Fruit fly (Drosophila melanogaster) whole organism, embryonic: ENCODE data around the gene Wsck.

Source experiments
- ATbp ChIP-seq: fragments of 200-800 bp; sonication (Bioruptor generic); optimal IDR thresholded peaks from 2 replicates; lab custom pipeline; 2017; ENCODE audit warnings: missing biosample characterization, mild to moderate bottlenecking, missing genetic modification characterization, missing genetic modification reagents
- Bdp1 ChIP-seq: fragments of 200-800 bp; sonication (Bioruptor generic); optimal IDR thresholded peaks from 3 replicates; lab custom pipeline; 2016; ENCODE audit warnings: missing biosample characterization, missing genetic modification characterization
- BtbVII ChIP-seq: fragments of 200-800 bp; sonication (Bioruptor generic); optimal IDR thresholded peaks from 3 replicates; lab custom pipeline; 2017; ENCODE audit warnings: missing biosample characterization, mild to moderate bottlenecking, missing genetic modification characterization
- CG10274 ChIP-seq: fragments of 200-800 bp; sonication (Bioruptor generic); optimal IDR thresholded peaks from 3 replicates; lab custom pipeline; 2017; ENCODE audit warnings: missing biosample characterization, mild to moderate bottlenecking, missing genetic modification characterization
- CG10431 ChIP-seq: fragments of 200-800 bp; sonication (Bioruptor generic); optimal IDR thresholded peaks from 3 replicates; lab custom pipeline; 2018; ENCODE audit warnings: missing biosample characterization, mild to moderate bottlenecking, missing genetic modification characterization
- CG10959 ChIP-seq: fragments of 200-800 bp; sonication (Bioruptor generic); IDR thresholded peaks from 2 replicates; pipeline ENCODE4 v1.3.6; 2022; ENCODE audit warnings: missing biosample characterization, missing genetic modification characterization
- CG11247 ChIP-seq: fragments of 200-800 bp; sonication (Bioruptor generic); IDR thresholded peaks from 2 replicates; pipeline ENCODE4 v1.3.6; 2022; ENCODE audit warnings: missing biosample characterization, missing genetic modification characterization
- CG12071 ChIP-seq: fragments of 200-800 bp; sonication (Bioruptor generic); optimal IDR thresholded peaks from 3 replicates; lab custom pipeline; 2018; ENCODE audit warnings: missing biosample characterization, mild to moderate bottlenecking, missing genetic modification characterization
- CG12299 ChIP-seq: fragments of 200-800 bp; sonication (Bioruptor generic); optimal IDR thresholded peaks from 2 replicates; lab custom pipeline; 2018; ENCODE audit warnings: missing biosample characterization, mild to moderate bottlenecking, missing genetic modification characterization
- CG12659 ChIP-seq: fragments of 200-800 bp; sonication (Bioruptor generic); optimal IDR thresholded peaks from 3 replicates; lab custom pipeline; 2017; ENCODE audit warnings: mild to moderate bottlenecking, missing biosample characterization, missing genetic modification reagents, missing genetic modification characterization
- CG12942 ChIP-seq: fragments of 200-800 bp; sonication (Bioruptor generic); optimal IDR thresholded peaks from 3 replicates; lab custom pipeline; 2016; ENCODE audit warnings: missing biosample characterization, missing genetic modification characterization
- CG16863 ChIP-seq: fragments of 200-800 bp; sonication (Bioruptor generic); optimal IDR thresholded peaks from 3 replicates; lab custom pipeline; 2016; ENCODE audit warnings: missing biosample characterization, missing genetic modification characterization
- CG2202 ChIP-seq: fragments of 200-800 bp; sonication (Bioruptor generic); optimal IDR thresholded peaks from 2 replicates; lab custom pipeline; 2018; ENCODE audit warnings: missing biosample characterization, mild to moderate bottlenecking, missing genetic modification characterization
- CG30020 ChIP-seq: fragments of 200-800 bp; optimal IDR thresholded peaks from 2 replicates; lab custom pipeline; 2019; ENCODE audit warnings: missing biosample characterization, mild to moderate bottlenecking, missing genetic modification characterization, moderate library complexity
- CG3163 ChIP-seq: fragments of 200-800 bp; sonication (Bioruptor generic); optimal IDR thresholded peaks from 3 replicates; lab custom pipeline; 2016; ENCODE audit warnings: missing biosample characterization, missing genetic modification characterization
- CG32772 ChIP-seq: fragments of 200-800 bp; sonication (Bioruptor generic); IDR thresholded peaks from 2 replicates; pipeline ENCODE4 v1.3.6; 2022; ENCODE audit warnings: missing biosample characterization, missing genetic modification characterization
- CG4404 ChIP-seq: fragments of 200-800 bp; sonication (Bioruptor generic); IDR thresholded peaks from 2 replicates; pipeline ENCODE4 v1.3.6; 2022; ENCODE audit warnings: missing biosample characterization, missing genetic modification characterization
- CG4854 ChIP-seq: fragments of 200-800 bp; sonication (Bioruptor generic); optimal IDR thresholded peaks from 2 replicates; lab custom pipeline; 2016; ENCODE audit warnings: missing biosample characterization, missing genetic modification characterization, inconsistent platforms
- CG5953 ChIP-seq: fragments of 200-800 bp; sonication (Bioruptor generic); IDR thresholded peaks from 2 replicates; pipeline ENCODE4 v1.3.6; 2022; ENCODE audit warnings: missing biosample characterization, missing genetic modification characterization
- CG7928 ChIP-seq: fragments of 200-800 bp; sonication (Bioruptor generic); optimal IDR thresholded peaks from 2 replicates; lab custom pipeline; 2017; ENCODE audit warnings: missing biosample characterization, mild to moderate bottlenecking, missing genetic modification characterization
- CG7987 ChIP-seq: fragments of 200-800 bp; sonication (Bioruptor generic); optimal IDR thresholded peaks from 2 replicates; lab custom pipeline; 2018; ENCODE audit warnings: missing biosample characterization, mild to moderate bottlenecking, missing genetic modification characterization, moderate library complexity
- CG8290 ChIP-seq, 3 experiments: fragments of 200-800 bp; sonication (Bioruptor generic); optimal IDR thresholded peaks; 2 replicates each; lab custom pipeline; 2016 to 2019; ENCODE audit warnings: missing biosample characterization in 3 of 3, missing genetic modification characterization in 3 of 3, mild to moderate bottlenecking in 2 of 3, moderate library complexity in 1 of 3
- Dbx ChIP-seq: fragments of 200-800 bp; sonication (Bioruptor generic); IDR thresholded peaks from 3 replicates; pipeline ENCODE4 v1.3.6; 2022; ENCODE audit warnings: missing biosample characterization, missing genetic modification characterization
- Doc3 ChIP-seq: fragments of 200-800 bp; sonication (Bioruptor generic); IDR thresholded peaks from 3 replicates; pipeline ENCODE4 v1.3.6; 2022; ENCODE audit warnings: missing biosample characterization, missing genetic modification characterization; ENCODE audit not compliant: partially characterized antibody
- Dref ChIP-seq: fragments of 200-800 bp; sonication (Bioruptor generic); IDR thresholded peaks from 2 replicates; pipeline ENCODE4 v1.3.6; 2022; ENCODE audit warnings: missing biosample characterization, missing genetic modification characterization
- Ets65A ChIP-seq: fragments of 200-800 bp; sonication (Bioruptor generic); peaks from one replicate; lab custom pipeline; 2016; ENCODE audit warnings: missing biosample characterization, missing genetic modification characterization
- Fer3 ChIP-seq: fragments of 200-800 bp; sonication (Bioruptor generic); optimal IDR thresholded peaks from 2 replicates; lab custom pipeline; 2018; ENCODE audit warnings: missing biosample characterization, mild to moderate bottlenecking, missing genetic modification characterization, moderate library complexity
- GATAe ChIP-seq: fragments of 200-800 bp; sonication (Bioruptor generic); conservative IDR thresholded peaks from 2 replicates; pipeline ENCODE4 v1.3.6; 2022; ENCODE audit warnings: missing biosample characterization, missing genetic modification characterization
- Lhr ChIP-seq: fragments of 200-800 bp; sonication (Bioruptor generic); optimal IDR thresholded peaks from 3 replicates; lab custom pipeline; 2017; ENCODE audit warnings: mild to moderate bottlenecking, missing biosample characterization, missing genetic modification reagents, missing genetic modification characterization
- Lpt ChIP-seq: fragments of >200 bp; optimal IDR thresholded peaks from 2 replicates; lab custom pipeline; 2018; ENCODE audit warnings: missing biosample characterization, missing genetic modification characterization
- Myb ChIP-seq: fragments of 200-800 bp; sonication (Bioruptor generic); optimal IDR thresholded peaks from 2 replicates; lab custom pipeline; 2016; ENCODE audit warnings: missing biosample characterization, missing genetic modification characterization
- Pdp1 ChIP-seq, 2 experiments: fragments of 200-800 bp; sonication (Bioruptor generic); optimal IDR thresholded peaks; 3 replicates each; lab custom pipeline; 2016; ENCODE audit warnings: missing biosample characterization in 2 of 2, missing genetic modification characterization in 2 of 2, mild to moderate bottlenecking in 1 of 2, moderate library complexity in 1 of 2
- Sin3A ChIP-seq: fragments of >200 bp; optimal IDR thresholded peaks from 2 replicates; lab custom pipeline; 2018
- Sox100B ChIP-seq: fragments of 200-800 bp; sonication (Bioruptor generic); optimal IDR thresholded peaks from 3 replicates; lab custom pipeline; 2018; ENCODE audit warnings: missing biosample characterization, mild to moderate bottlenecking, missing genetic modification characterization
- Sox102F ChIP-seq: fragments of 200-800 bp; sonication (Bioruptor generic); optimal IDR thresholded peaks from 2 replicates; lab custom pipeline; 2018; ENCODE audit warnings: missing biosample characterization, mild to moderate bottlenecking, missing genetic modification characterization, moderate library complexity
- crc ChIP-seq: fragments of 200-800 bp; sonication (Bioruptor generic); optimal IDR thresholded peaks from 2 replicates; lab custom pipeline; 2016; ENCODE audit warnings: missing biosample characterization, missing genetic modification characterization
- danr ChIP-seq: fragments of 200-800 bp; sonication (Bioruptor generic); IDR thresholded peaks from 2 replicates; pipeline ENCODE4 v1.3.6; 2022; ENCODE audit warnings: missing biosample characterization, missing genetic modification characterization
- ewg ChIP-seq: fragments of 200-800 bp; sonication (Bioruptor generic); optimal IDR thresholded peaks from 3 replicates; lab custom pipeline; 2017; ENCODE audit warnings: mild to moderate bottlenecking, missing biosample characterization, missing genetic modification reagents, missing genetic modification characterization
- gsb ChIP-seq: fragments of 200-800 bp; sonication (Bioruptor generic); IDR thresholded peaks from 2 replicates; pipeline ENCODE4 v1.3.6; 2022; ENCODE audit warnings: missing biosample characterization, missing genetic modification characterization
- hth ChIP-seq: fragments of >200 bp; optimal IDR thresholded peaks from 2 replicates; lab custom pipeline; 2017; ENCODE audit warnings: inconsistent platforms
- lbe ChIP-seq: fragments of 200-800 bp; sonication (Bioruptor generic); optimal IDR thresholded peaks from 2 replicates; lab custom pipeline; 2016; ENCODE audit warnings: missing biosample characterization, mild to moderate bottlenecking, missing genetic modification characterization
- mirr ChIP-seq: fragments of 200-800 bp; sonication (Bioruptor generic); optimal IDR thresholded peaks from 3 replicates; lab custom pipeline; 2018; ENCODE audit warnings: missing biosample characterization, mild to moderate bottlenecking, missing genetic modification characterization
- nom ChIP-seq: fragments of 200-800 bp; sonication (Bioruptor generic); optimal IDR thresholded peaks from 2 replicates; lab custom pipeline; 2017; ENCODE audit warnings: missing biosample characterization, missing genetic modification characterization, mild to moderate bottlenecking, moderate library complexity, missing genetic modification reagents
- org-1 ChIP-seq: fragments of 200-800 bp; sonication (Bioruptor generic); optimal IDR thresholded peaks from 2 replicates; lab custom pipeline; 2017; ENCODE audit warnings: missing biosample characterization, missing genetic modification characterization
- pita ChIP-seq: fragments of 200-800 bp; sonication (Bioruptor generic); optimal IDR thresholded peaks from 2 replicates; lab custom pipeline; 2017; ENCODE audit warnings: missing biosample characterization, mild to moderate bottlenecking, missing genetic modification characterization
- sc ChIP-seq, 3 experiments: fragments of >200 bp in 2 of 3; fragments of 200-800 bp in 1 of 3; sonication (Bioruptor generic) in 1 of 3; optimal IDR thresholded peaks; 2 replicates in 2 of 3; 3 replicates in 1 of 3; lab custom pipeline; 2017; ENCODE audit warnings: mild to moderate bottlenecking in 1 of 3, missing biosample characterization in 1 of 3, missing genetic modification characterization in 1 of 3, missing genetic modification reagents in 1 of 3
- sens ChIP-seq: fragments of 200-800 bp; sonication (Bioruptor generic); peaks from one replicate; lab custom pipeline; 2016; ENCODE audit warnings: missing biosample characterization, missing genetic modification characterization
- sqz ChIP-seq: fragments of 200-800 bp; sonication (Bioruptor generic); optimal IDR thresholded peaks from 3 replicates; lab custom pipeline; 2018; ENCODE audit warnings: missing biosample characterization, mild to moderate bottlenecking, missing genetic modification characterization
- stwl ChIP-seq: fragments of 200-800 bp; sonication (Bioruptor generic); optimal IDR thresholded peaks from 3 replicates; lab custom pipeline; 2018; ENCODE audit warnings: missing biosample characterization, mild to moderate bottlenecking, missing genetic modification characterization, moderate library complexity
- wor ChIP-seq: fragments of 200-800 bp; sonication (Bioruptor generic); IDR thresholded peaks from 2 replicates; pipeline ENCODE4 v1.3.6; 2022; ENCODE audit warnings: missing biosample characterization, missing genetic modification characterization

The Wsck gene

DNA sequence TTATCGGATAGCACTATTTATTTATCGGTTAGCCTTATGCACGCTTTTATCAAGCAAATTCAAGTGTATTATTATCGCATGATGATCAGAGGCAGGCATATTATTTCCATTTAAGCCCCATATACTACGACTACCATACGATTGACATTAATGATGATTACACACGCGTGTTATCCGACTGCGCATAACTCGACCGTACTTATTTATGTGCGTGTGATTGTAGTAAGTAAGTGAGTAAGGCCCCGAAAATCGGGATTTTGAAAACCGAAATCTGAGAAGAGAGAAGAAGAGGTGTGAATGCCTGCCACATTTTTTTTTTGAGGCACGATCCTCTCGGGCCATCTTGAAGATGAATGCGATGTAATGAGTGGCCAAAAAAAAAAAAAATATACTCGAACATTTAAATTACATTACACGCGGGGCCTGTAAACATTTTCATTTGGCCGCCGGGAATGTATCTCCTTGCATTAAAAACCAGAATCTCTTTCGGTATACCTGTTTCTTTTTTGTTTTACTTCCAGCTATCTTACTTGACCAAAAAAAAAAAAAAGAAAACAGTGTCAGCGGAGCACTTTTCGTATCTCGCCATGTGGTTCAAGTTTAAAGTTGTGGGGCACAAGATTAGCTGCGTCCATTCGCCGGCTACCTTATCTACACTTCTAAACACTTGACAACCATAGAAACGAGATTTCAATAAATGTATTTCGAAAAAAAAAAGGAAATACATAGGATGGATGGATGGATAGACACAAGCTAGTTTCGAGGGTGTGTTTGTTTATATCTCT is 34.4 kb downstream of the Wsck start (continued):
- TF ChIP-seq Sox100B (GFP tag; lab: Kevin White, UChicago) (no peak), danr (no peak), Ets65A (GFP tag; lab: Kevin White, UChicago) (peak; percentile 36), hth (lab: Kevin White, UChicago) (no peak), CG10274 (GFP tag; lab: Kevin White, UChicago) (no peak), CG8290 (GFP tag; optimal IDR thresholded peaks at IDR 0.05; lab: Kevin White, UChicago) (no peak), CG8290 (tag; optimal IDR thresholded peaks at IDR 0.05; lab: Kevin White, UChicago) (no peak), crc (GFP tag; lab: Kevin White, UChicago) (no peak), Sox102F (GFP tag; lab: Kevin White, UChicago) (no peak), CG4404 (GFP tag; lab: Robert Waterston, UW) (no peak), CG4854 (GFP tag; lab: Kevin White, UChicago) (no peak), CG5953 (no peak), Dref (no peak), CG12659 (GFP tag; lab: Kevin White, UChicago) (no peak), Myb (GFP tag; lab: Kevin White, UChicago) (no peak), CG7987 (GFP tag; lab: Kevin White, UChicago) (no peak), Lhr (GFP tag; lab: Kevin White, UChicago) (no peak), Doc3 (no peak), CG10959 (GFP tag; lab: Robert Waterston, UW) (no peak), pita (no peak), CG7928 (no peak), CG12299 (no peak), Fer3 (tag; lab: Kevin White, UChicago) (no peak), Sin3A (lab: Kevin White, UChicago) (no peak), org-1 (GFP tag; lab: Kevin White, UChicago) (no peak), Dbx (GFP tag; lab: Robert Waterston, UW) (no peak), lbe (GFP tag; lab: Kevin White, UChicago) (no peak), CG11247 (GFP tag; lab: Robert Waterston, UW) (0 out of 2 replicates have a peak, but pooled peaks have one; percentile 8), CG12942 (GFP tag; lab: Kevin White, UChicago) (no peak), CG10431 (GFP tag; lab: Kevin White, UChicago) (no peak), sqz (peak; percentile 62), sc (optimal IDR thresholded peaks at IDR 0.05; lab: Kevin White, UChicago) (no peak), sc (GFP tag; optimal IDR thresholded peaks at IDR 0.05; lab: Kevin White, UChicago) (no peak), GATAe (GFP tag; lab: Robert Waterston, UW) (peak; percentile 26; the same call in 1 of the 2 replicates), mirr (peak; percentile 19), sens (GFP tag; lab: Kevin White, UChicago) (no peak), CG12071 (GFP tag; lab: Kevin White, UChicago) (no peak), gsb (GFP tag; lab: Robert Waterston, UW) (no peak), CG32772 (GFP tag; lab: Robert Waterston, UW) (0 out of 2 replicates have a peak, but pooled peaks have one; percentile 19), wor (no peak), ewg (GFP tag; lab: Kevin White, UChicago) (no peak), BtbVII (GFP tag; lab: Kevin White, UChicago) (no peak), CG3163 (GFP tag; lab: Kevin White, UChicago) (no peak), Pdp1 (GFP tag; optimal IDR thresholded peaks at IDR 0.05; lab: Kevin White, UChicago) (no peak), Bdp1 (GFP tag; lab: Kevin White, UChicago) (no peak), CG30020 (tag; lab: Kevin White, UChicago) (no peak), ATbp (no peak), CG16863 (GFP tag; lab: Kevin White, UChicago) (no peak), Lpt (GFP tag; lab: Kevin White, UChicago) (no peak), nom (GFP tag; lab: Kevin White, UChicago) (peak; percentile 66), stwl (no peak), CG2202 (tag; lab: Kevin White, UChicago) (no peak)
